Worm (Caenorhabditis elegans) whole organism, dauer: ENCODE measurements around the gene ZK380.4.
"Not testable (repeated sequence)": the region's sequence is repeated elsewhere in the genome, so short reads cannot be mapped to it uniquely, and the experiment has no call there.

Experiments used
- unc-62 ChIP-seq: sonication (generic microtip); optimal IDR thresholded peaks from 2 replicates; lab custom pipeline; 2017; ENCODE audit warnings: missing biosample characterization, missing genetic modification reagents, missing genetic modification characterization

Gene ZK380.4

ce11 chrX:1651668-1652067 lies at the start of gene ZK380.4:
TSS of gene ZK380.4 (minus strand) at chrX:1651994.
- TF ChIP-seq unc-62: no peak

ce11 chrX:1698476-1698875 lies 46.7 kb upstream of the ZK380.4 start:
- no peak for TF ChIP-seq unc-62

ce11 chrX:1696879-1697278 lies 45.1 kb upstream of the ZK380.4 start, which contains the start of gene C36C9.4:
TSS of gene C36C9.4 (minus strand) at chrX:1696979.
- TF ChIP-seq unc-62: not testable (repeated sequence)

ce11 chrX:1690894-1691293 lies 39.1 kb upstream of the ZK380.4 start, which contains the start of gene C36C9.6:
TSS of gene C36C9.6 (minus strand) at chrX:1690994.
- TF ChIP-seq unc-62: not testable (repeated sequence)

- TF ChIP-seq unc-62: not testable (repeated sequence)
Measured at ce11 chrX:1689996-1690395, 38.2 kb upstream of the ZK380.4 start, which contains the start of gene C36C9.12. TSS of gene C36C9.12 (minus strand) at chrX:1690096.

ce11 chrX:1687079-1687478 lies 35.3 kb upstream of the ZK380.4 start, which contains the start of gene C36C9.11:
TSS of gene C36C9.11 (plus strand) at chrX:1687379.
- TF ChIP-seq unc-62: not testable (repeated sequence)

ce11 chrX:1682558-1682957 lies 30.8 kb upstream of the ZK380.4 start, which contains the start of gene meg-4:
TSS of gene meg-4 (plus strand) at chrX:1682954.
- no peak for TF ChIP-seq unc-62

- no peak for TF ChIP-seq unc-62
Measured at ce11 chrX:1678021-1678420, 26.2 kb upstream of the ZK380.4 start, which contains the start of gene fbxa-170. TSS of gene fbxa-170 (minus strand) at chrX:1678121.

ce11 chrX:1675879-1676278 lies 24.1 kb upstream of the ZK380.4 start:
- no peak for TF ChIP-seq unc-62

- no peak for TF ChIP-seq unc-62
Measured at ce11 chrX:1674056-1674455, 22.3 kb upstream of the ZK380.4 start, which contains the start of gene tbx-31. TSS of gene tbx-31 (minus strand) at chrX:1674156.

ce11 chrX:1668748-1669147 lies 17.0 kb upstream of the ZK380.4 start, which contains the start of gene R09H3.3:
TSS of gene R09H3.3 (minus strand) at chrX:1668848.
- TF ChIP-seq unc-62: no peak

ce11 chrX:1667056-1667455 lies 15.3 kb upstream of the ZK380.4 start:
- TF ChIP-seq unc-62: no peak

- no peak for TF ChIP-seq unc-62
Measured at ce11 chrX:1664925-1665324, 13.1 kb upstream of the ZK380.4 start, which contains the start of gene R09H3.2. TSS of gene R09H3.2 (minus strand) at chrX:1665025.

ce11 chrX:1655207-1655606 lies 3.4 kb upstream of the ZK380.4 start, which contains the start of gene tbx-32:
TSS of gene tbx-32 (plus strand) at chrX:1655507.
- no peak for TF ChIP-seq unc-62

ce11 chrX:1654146-1654545 lies 2.4 kb upstream of the ZK380.4 start, which contains the start of gene ZK380.6:
TSS of gene ZK380.6 (plus strand) at chrX:1654446.
- TF ChIP-seq unc-62: no peak

ce11 chrX:1643442-1644096 lies 8.2 kb downstream of the ZK380.4 start:
- TF ChIP-seq unc-62: no peak

ce11 chrX:1630881-1631516 lies 20.8 kb downstream of the ZK380.4 start, which contains the start of gene ZK380.2:
TSS of gene ZK380.2 (plus strand) at chrX:1631466.
- no peak for TF ChIP-seq unc-62
